Worm (Caenorhabditis elegans) whole organism, late embryonic: Measurements from ENCODE around the gene pgp-9.

Source experiments
- C08G9.2 ChIP-seq: sonication (generic microtip); optimal IDR thresholded peaks from 2 replicates; lab custom pipeline; 2016; ENCODE audit warnings: mild to moderate bottlenecking, missing genetic modification characterization, moderate library complexity, missing compliant biosample characterization
- K02D7.2 ChIP-seq: sonication (generic microtip); optimal IDR thresholded peaks from 2 replicates; lab custom pipeline; 2017; ENCODE audit warnings: mild to moderate bottlenecking, missing genetic modification characterization, missing compliant biosample characterization
- T23F11.4 ChIP-seq: fragments of 200-800 bp; sonication (Bioruptor generic); optimal IDR thresholded peaks from 2 replicates; lab custom pipeline; 2018; ENCODE audit warnings: mild to moderate bottlenecking, missing genetic modification characterization, missing compliant biosample characterization
- Y22D7AL.16 ChIP-seq: sonication (generic microtip); optimal IDR thresholded peaks from 2 replicates; lab custom pipeline; 2016; ENCODE audit warnings: missing genetic modification characterization, missing compliant biosample characterization
- ahr-1 ChIP-seq: sonication (generic microtip); optimal IDR thresholded peaks from 2 replicates; lab custom pipeline; 2016; ENCODE audit warnings: missing genetic modification characterization, missing compliant biosample characterization
- ama-1 ChIP-seq: fragments of 150-350 bp; optimal IDR thresholded peaks from 2 replicates; lab custom pipeline; 2014
- ceh-14 ChIP-seq: sonication (generic microtip); optimal IDR thresholded peaks from 2 replicates; lab custom pipeline; 2016; ENCODE audit warnings: missing genotype, missing genetic modification characterization, missing compliant biosample characterization
- ceh-19 ChIP-seq: fragments of 200-800 bp; sonication (Bioruptor generic); optimal IDR thresholded peaks from 2 replicates; lab custom pipeline; 2018; ENCODE audit warnings: mild to moderate bottlenecking, missing genetic modification characterization, missing compliant biosample characterization
- ceh-22 ChIP-seq: sonication (generic microtip); optimal IDR thresholded peaks from 2 replicates; lab custom pipeline; 2017; ENCODE audit warnings: missing biosample characterization, missing genetic modification characterization
- ceh-30 ChIP-seq: fragments of 150-350 bp; optimal IDR thresholded peaks from 2 replicates; lab custom pipeline; 2014; ENCODE audit warnings: missing biosample characterization, missing genetic modification characterization
- ceh-34 ChIP-seq: sonication (generic microtip); optimal IDR thresholded peaks from 2 replicates; lab custom pipeline; 2016; ENCODE audit warnings: mild to moderate bottlenecking, missing genetic modification characterization, missing compliant biosample characterization
- ceh-48 ChIP-seq: sonication (generic microtip); optimal IDR thresholded peaks from 2 replicates; lab custom pipeline; 2016; ENCODE audit warnings: missing genetic modification characterization, inconsistent platforms, missing compliant biosample characterization
- ceh-9 ChIP-seq: sonication (generic microtip); optimal IDR thresholded peaks from 2 replicates; lab custom pipeline; 2016; ENCODE audit warnings: mild to moderate bottlenecking, missing genetic modification characterization, inconsistent platforms, missing compliant biosample characterization
- dve-1 ChIP-seq: sonication (generic microtip); optimal IDR thresholded peaks from 2 replicates; lab custom pipeline; 2017; ENCODE audit warnings: antibody characterized with exemption, mild to moderate bottlenecking, missing genetic modification characterization, missing compliant biosample characterization
- elt-2 ChIP-seq: sonication (generic microtip); optimal IDR thresholded peaks from 2 replicates; lab custom pipeline; 2016; ENCODE audit warnings: missing genetic modification reagents, missing genetic modification characterization, missing compliant biosample characterization
- ets-4 ChIP-seq: sonication (generic microtip); optimal IDR thresholded peaks from 2 replicates; lab custom pipeline; 2016; ENCODE audit warnings: missing genetic modification characterization, missing compliant biosample characterization
- eyg-1 ChIP-seq: sonication (generic microtip); optimal IDR thresholded peaks from 2 replicates; lab custom pipeline; 2016; ENCODE audit warnings: missing genotype, missing genetic modification characterization, missing compliant biosample characterization
- fax-1 ChIP-seq: sonication (generic microtip); optimal IDR thresholded peaks from 2 replicates; lab custom pipeline; 2016; ENCODE audit warnings: missing genotype, missing genetic modification characterization, missing compliant biosample characterization
- gmeb-2 ChIP-seq: sonication (generic microtip); optimal IDR thresholded peaks from 2 replicates; lab custom pipeline; 2016; ENCODE audit warnings: missing genetic modification characterization, inconsistent platforms, missing compliant biosample characterization
- hlh-13 ChIP-seq: fragments of 200-800 bp; sonication (Bioruptor generic); optimal IDR thresholded peaks from 2 replicates; lab custom pipeline; 2018; ENCODE audit warnings: mild to moderate bottlenecking, missing genetic modification characterization, missing compliant biosample characterization
- hlh-15 ChIP-seq: sonication (generic microtip); optimal IDR thresholded peaks from 2 replicates; lab custom pipeline; 2016; ENCODE audit warnings: missing genetic modification characterization, missing compliant biosample characterization
- hlh-30 ChIP-seq: sonication (generic microtip); optimal IDR thresholded peaks from 2 replicates; lab custom pipeline; 2017; ENCODE audit warnings: antibody characterized with exemption, missing genetic modification characterization, missing compliant biosample characterization; ENCODE audit not compliant: insufficient read depth
- hlh-6 ChIP-seq: sonication (generic microtip); optimal IDR thresholded peaks from 2 replicates; lab custom pipeline; 2016; ENCODE audit warnings: missing genotype, missing genetic modification characterization, missing compliant biosample characterization
- lim-6 ChIP-seq: sonication (generic microtip); optimal IDR thresholded peaks from 2 replicates; lab custom pipeline; 2016; ENCODE audit warnings: missing genetic modification characterization, missing compliant biosample characterization
- lin-11 ChIP-seq: fragments of 200-800 bp; sonication (Bioruptor generic); optimal IDR thresholded peaks from 2 replicates; lab custom pipeline; 2018; ENCODE audit warnings: mild to moderate bottlenecking, missing genetic modification characterization, missing compliant biosample characterization
- nhr-11 ChIP-seq: fragments of 150-350 bp; optimal IDR thresholded peaks from 2 replicates; lab custom pipeline; 2014; ENCODE audit warnings: missing biosample characterization, missing genetic modification characterization
- nhr-232 ChIP-seq: sonication (generic microtip); optimal IDR thresholded peaks from 2 replicates; lab custom pipeline; 2016; ENCODE audit warnings: missing genetic modification characterization, missing compliant biosample characterization
- odd-2 ChIP-seq: sonication (generic microtip); optimal IDR thresholded peaks from 2 replicates; lab custom pipeline; 2017; ENCODE audit warnings: antibody characterized with exemption, mild to moderate bottlenecking, missing genetic modification characterization, missing compliant biosample characterization
- pag-3 ChIP-seq: sonication (generic microtip); optimal IDR thresholded peaks from 2 replicates; lab custom pipeline; 2016; ENCODE audit warnings: missing compliant biosample characterization, missing genetic modification characterization, borderline replicate concordance
- pha-2 ChIP-seq: sonication (generic microtip); optimal IDR thresholded peaks from 2 replicates; lab custom pipeline; 2017; ENCODE audit warnings: mild to moderate bottlenecking, missing genetic modification characterization, missing compliant biosample characterization
- pha-4 ChIP-seq: fragments of 150-350 bp; optimal IDR thresholded peaks from 2 replicates; lab custom pipeline; 2018; ENCODE audit warnings: missing biosample characterization, missing genetic modification reagents, missing genetic modification characterization
- pros-1 ChIP-seq: fragments of 150-350 bp; optimal IDR thresholded peaks from 2 replicates; lab custom pipeline; 2014; ENCODE audit warnings: missing biosample characterization, missing genetic modification reagents, missing genetic modification characterization
- rnt-1 ChIP-seq: sonication (generic microtip); optimal IDR thresholded peaks from 2 replicates; lab custom pipeline; 2016; ENCODE audit warnings: missing genetic modification characterization, missing compliant biosample characterization
- sdc-2 ChIP-seq: sonication (generic microtip); optimal IDR thresholded peaks from 2 replicates; lab custom pipeline; 2016; ENCODE audit warnings: missing genotype, missing genetic modification characterization, missing compliant biosample characterization
- tbx-2 ChIP-seq: sonication (generic microtip); optimal IDR thresholded peaks from 2 replicates; lab custom pipeline; 2016; ENCODE audit warnings: missing genetic modification characterization, missing compliant biosample characterization
- tbx-7 ChIP-seq: sonication (generic microtip); optimal IDR thresholded peaks from 2 replicates; lab custom pipeline; 2016; ENCODE audit warnings: missing genotype, missing genetic modification characterization, missing compliant biosample characterization
- ttx-3 ChIP-seq: sonication (generic microtip); optimal IDR thresholded peaks from 2 replicates; lab custom pipeline; 2016; ENCODE audit warnings: missing genetic modification reagents, missing genetic modification characterization, missing compliant biosample characterization
- unc-42 ChIP-seq: sonication (generic microtip); optimal IDR thresholded peaks from 2 replicates; lab custom pipeline; 2016; ENCODE audit warnings: missing genotype, missing genetic modification characterization, missing compliant biosample characterization
- ztf-16 ChIP-seq: sonication (generic microtip); optimal IDR thresholded peaks from 2 replicates; lab custom pipeline; 2017; ENCODE audit warnings: missing genetic modification characterization, missing compliant biosample characterization

Gene pgp-9

DNA sequence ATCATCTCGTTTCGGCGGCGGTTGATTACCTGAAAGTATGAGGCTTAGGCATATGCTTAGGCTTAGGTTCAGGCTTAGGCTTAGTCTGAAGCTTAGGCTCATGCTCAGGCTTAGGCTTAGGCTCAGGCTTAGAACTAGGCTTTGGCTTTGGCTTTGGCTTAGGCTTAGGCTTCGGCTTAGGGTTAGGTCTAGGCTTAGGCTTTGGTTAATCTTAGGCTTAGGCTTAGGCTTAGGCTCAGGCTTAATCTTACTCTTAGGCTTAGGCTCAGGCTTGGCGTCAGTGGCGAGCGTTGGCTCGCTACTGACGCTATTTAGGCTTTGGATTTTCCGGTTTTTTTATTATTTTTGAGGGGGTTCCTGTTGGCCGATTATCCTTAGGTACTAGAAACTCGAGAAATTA, 11.9 kb upstream of the pgp-9 start:
- TF ChIP-seq dve-1 (tag; lab: Kevin White, UChicago) (peak; percentile 83), ztf-16 (tag; lab: Kevin White, UChicago) (no peak)

DNA sequence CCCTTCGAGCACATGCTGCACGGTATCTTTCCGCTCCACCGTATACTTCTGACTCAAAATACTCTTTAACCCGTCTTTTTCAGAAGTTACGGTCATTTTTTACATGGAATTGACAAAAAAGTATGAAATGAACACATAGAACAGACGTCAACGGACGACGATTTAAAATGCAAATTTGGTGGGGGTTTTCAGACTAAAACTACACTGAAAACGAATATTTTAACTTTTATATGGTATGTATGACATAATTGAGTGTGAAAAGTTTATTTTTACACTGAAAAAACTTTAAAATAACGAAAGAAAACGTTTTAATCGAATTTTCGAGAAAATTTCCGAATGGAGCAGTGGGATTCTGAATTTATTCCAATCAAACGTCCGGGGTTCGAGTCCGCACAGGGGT, 8.7 kb upstream of the pgp-9 start, which contains the start of gene twk-36:
TSS of gene twk-36 (minus strand) at position 101 of the 400 bp plus-strand sequence.
- TF ChIP-seq hlh-30 (tag; lab: Kevin White, UChicago), result no peak
- no peak for TF ChIP-seq gmeb-2 (tag; lab: Kevin White, UChicago)
- no peak for TF ChIP-seq lim-6 (tag; lab: Kevin White, UChicago)
- TF ChIP-seq pha-2 (tag; lab: Kevin White, UChicago), result no peak

ce11 chrV:17749181-17749580, 6.5 kb upstream of the pgp-9 start, which contains the start of gene R12G8.1:
TSS of gene R12G8.1 (minus strand) at chrV:17749243.
- TF ChIP-seq ceh-30 (tag; lab: Kevin White, UChicago) (no peak), nhr-232 (tag; lab: Kevin White, UChicago) (no peak), tbx-2 (tag; lab: Kevin White, UChicago) (no peak), ceh-9 (tag; lab: Kevin White, UChicago) (no peak), pag-3 (tag; lab: Kevin White, UChicago) (peak; percentile 1), ceh-34 (tag; lab: Kevin White, UChicago) (no peak), unc-42 (tag; lab: Kevin White, UChicago) (peak; percentile 98)

- TF ChIP-seq pha-4, result no peak
- TF ChIP-seq ceh-48 (tag; lab: Kevin White, UChicago), result no peak
- no peak for TF ChIP-seq hlh-15 (tag; lab: Kevin White, UChicago)
Observed at ce11 chrV:17752340-17752739, 3.4 kb upstream of the pgp-9 start.

ce11 chrV:17754999-17755398, 693 bp upstream of the pgp-9 start:
- TF ChIP-seq ceh-22 (tag; lab: Kevin White, UChicago) (no peak), lin-11 (tag; lab: Kevin White, UChicago) (no peak), pros-1 (no peak), hlh-13 (no peak), nhr-11 (no peak), C08G9.2 (tag; lab: Kevin White, UChicago) (no peak), ttx-3 (no peak), fax-1 (tag; lab: Kevin White, UChicago) (no peak), hlh-6 (tag; lab: Kevin White, UChicago) (no peak), sdc-2 (tag; lab: Kevin White, UChicago) (no peak), odd-2 (no peak), ahr-1 (no peak), tbx-7 (tag; lab: Kevin White, UChicago) (no peak), T23F11.4 (no peak), lim-6 (tag; lab: Kevin White, UChicago) (no peak), K02D7.2 (tag; lab: Kevin White, UChicago) (no peak), Y22D7AL.16 (no peak)
- TF ChIP-seq, all 69 proteins: peak for 0

- no peak for TF ChIP-seq ceh-30 (tag; lab: Kevin White, UChicago)
- no peak for TF ChIP-seq ama-1 (lab: Kevin White, UChicago)
- TF ChIP-seq ceh-14 (tag; lab: Kevin White, UChicago), result no peak
- TF ChIP-seq lim-6 (tag; lab: Kevin White, UChicago), result no peak
- no peak for TF ChIP-seq ceh-19 (GFP tag; lab: Kevin White, UChicago)
- TF ChIP-seq pha-2 (tag; lab: Kevin White, UChicago), result no peak
- no peak for TF ChIP-seq elt-2
- TF ChIP-seq ets-4, result no peak
- no peak for TF ChIP-seq nhr-11
- TF ChIP-seq hlh-13, result no peak
- no peak for TF ChIP-seq rnt-1 (tag; lab: Kevin White, UChicago)
- no peak for TF ChIP-seq eyg-1
Observed at ce11 chrV:17765077-17765476, 9.4 kb downstream of the pgp-9 start, which contains the start of the genes C47A10.16 and srh-283. TSS of gene C47A10.16 (minus strand) at chrV:17765177. TSS of gene srh-283 (plus strand) at chrV:17765348.
